Worm (Caenorhabditis elegans): ENCODE results near the gene C43F9.4.

The C43F9.4 gene

DNA sequence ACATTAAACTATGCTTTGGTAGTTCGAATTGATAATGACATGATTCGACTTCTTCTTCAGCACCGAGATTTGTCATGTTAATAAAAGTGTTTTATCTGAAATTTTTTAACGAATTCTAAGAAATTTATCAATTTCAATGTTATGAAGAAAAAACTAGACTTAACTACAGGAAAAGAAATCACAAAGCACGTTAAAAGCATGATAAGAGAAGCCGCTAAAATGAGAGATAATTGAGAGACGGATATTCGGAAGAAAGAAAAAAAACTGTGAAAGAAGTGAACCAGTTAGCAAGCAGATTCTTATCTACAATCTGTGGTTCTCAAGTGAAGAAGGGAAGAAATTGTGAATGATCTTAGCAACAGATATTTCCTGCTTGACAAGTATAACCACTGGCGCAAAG is at the start of gene C43F9.4:
C43F9.4 (minus strand) TSS at position 101 of the 400 bp plus-strand sequence.
- no peak for TF ChIP-seq aly-2 (tag; optimal IDR thresholded peaks at IDR 0.05)
- no peak for TF ChIP-seq nhr-25 (tag; optimal IDR thresholded peaks at IDR 0.05)
- no peak for TF ChIP-seq mab-5 (tag; optimal IDR thresholded peaks at IDR 0.05)
- TF ChIP-seq R02D3.7 (tag; optimal IDR thresholded peaks at IDR 0.05), result no peak
- TF ChIP-seq fos-1 (tag; optimal IDR thresholded peaks at IDR 0.05), result no peak
- TF ChIP-seq nhr-77 (tag; optimal IDR thresholded peaks at IDR 0.05), result no peak
- no peak for TF ChIP-seq snpc-4 (tag; optimal IDR thresholded peaks at IDR 0.05)

ce11 chrIV:10636649-10637048 is 47.7 kb upstream of the C43F9.4 start, which contains the start of gene F56C4.1:
Gene F56C4.1, plus strand, starts transcription at chrIV:10636949.
- TF ChIP-seq unc-62 (GFP tag; optimal IDR thresholded peaks at IDR 0.05), result no peak
- no peak for TF ChIP-seq nhr-11 (tag; optimal IDR thresholded peaks at IDR 0.05)
- TF ChIP-seq gmeb-1 (tag; optimal IDR thresholded peaks at IDR 0.05), result no peak
- TF ChIP-seq sma-3 (GFP tag; optimal IDR thresholded peaks at IDR 0.05), result no peak
- no peak for TF ChIP-seq nhr-23 (tag; optimal IDR thresholded peaks at IDR 0.05)
- TF ChIP-seq skn-1 (tag; optimal IDR thresholded peaks at IDR 0.05), result no peak
- no peak for TF ChIP-seq nhr-77 (tag; optimal IDR thresholded peaks at IDR 0.05)
- no peak for TF ChIP-seq sem-4 (tag; optimal IDR thresholded peaks at IDR 0.05)
- TF ChIP-seq ceh-82 (tag; optimal IDR thresholded peaks at IDR 0.05), result no peak
- no peak for TF ChIP-seq snpc-4 (tag; optimal IDR thresholded peaks at IDR 0.05)
- no peak for TF ChIP-seq sma-9 (GFP tag; optimal IDR thresholded peaks at IDR 0.05)
- TF ChIP-seq sma-9 (tag; optimal IDR thresholded peaks at IDR 0.05), result no peak
- no peak for TF ChIP-seq mdl-1 (tag; optimal IDR thresholded peaks at IDR 0.05)
- TF ChIP-seq ZK546.5 (tag; optimal IDR thresholded peaks at IDR 0.05), result no peak
- TF ChIP-seq C34F6.9 (tag; optimal IDR thresholded peaks at IDR 0.05), result no peak
- TF ChIP-seq alr-1 (tag; optimal IDR thresholded peaks at IDR 0.05), result no peak
- no peak for TF ChIP-seq Y55F3AM.14 (GFP tag; optimal IDR thresholded peaks at IDR 0.05)
- TF ChIP-seq ama-1 (optimal IDR thresholded peaks at IDR 0.05), result no peak
- no peak for TF ChIP-seq nhr-237 (tag; optimal IDR thresholded peaks at IDR 0.05)
- no peak for TF ChIP-seq nhr-12 (tag; optimal IDR thresholded peaks at IDR 0.05)
- no peak for TF ChIP-seq unc-39 (tag; optimal IDR thresholded peaks at IDR 0.05)

DNA sequence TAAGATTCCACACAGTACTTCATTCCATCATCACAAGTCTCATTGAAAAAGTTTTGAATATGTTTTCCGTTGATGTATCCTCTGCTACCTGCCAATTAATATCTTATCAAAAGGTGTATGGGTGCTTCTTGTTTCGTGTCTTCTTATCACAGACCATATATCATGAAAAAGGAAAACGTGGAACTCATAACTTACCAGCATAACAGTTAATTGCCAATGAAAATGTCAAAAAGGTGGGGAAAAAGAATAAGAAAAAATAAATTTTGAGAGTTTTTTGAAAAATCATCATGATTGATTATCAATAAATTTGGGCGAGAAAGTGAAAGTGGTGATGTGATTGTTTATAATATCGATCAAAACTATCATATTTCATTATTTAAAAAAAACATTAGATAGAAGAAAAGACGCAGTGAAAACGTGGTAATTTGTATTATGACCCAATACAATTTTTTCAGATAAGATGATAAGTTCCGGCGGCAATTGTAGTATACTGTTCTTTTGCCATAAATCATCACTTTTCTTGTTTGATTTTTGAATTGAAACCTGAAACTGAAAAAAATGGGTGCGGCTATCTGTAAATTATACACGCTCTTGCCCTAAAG is 42.1 kb upstream of the C43F9.4 start, which contains the start of gene F56C4.4:
F56C4.4 (minus strand) TSS at position 315 of the 602 bp plus-strand sequence.
- TF ChIP-seq aly-2 (tag; optimal IDR thresholded peaks at IDR 0.05) (no peak), elt-1 (tag; optimal IDR thresholded peaks at IDR 0.05) (no peak), ztf-11 (tag; optimal IDR thresholded peaks at IDR 0.05) (no peak), unc-39 (tag; optimal IDR thresholded peaks at IDR 0.05) (no peak), skn-1 (tag; optimal IDR thresholded peaks at IDR 0.05) (no peak), nhr-129 (tag; optimal IDR thresholded peaks at IDR 0.05) (no peak), nhr-23 (tag; optimal IDR thresholded peaks at IDR 0.05) (no peak), C34F6.9 (tag; optimal IDR thresholded peaks at IDR 0.05) (no peak), fos-1 (tag; optimal IDR thresholded peaks at IDR 0.05) (peak; percentile 41), crh-2 (tag; optimal IDR thresholded peaks at IDR 0.05) (peak; percentile 55), sem-4 (tag; optimal IDR thresholded peaks at IDR 0.05) (no peak)

ce11 chrIV:10628724-10629123 is 39.8 kb upstream of the C43F9.4 start, which contains the start of gene R09H10.5:
Gene R09H10.5, minus strand, starts transcription at chrIV:10628829.
- TF ChIP-seq zag-1 (tag; optimal IDR thresholded peaks at IDR 0.05) (no peak), fos-1 (tag; optimal IDR thresholded peaks at IDR 0.05) (peak; percentile 53)

ce11 chrIV:10620811-10621210 is 31.8 kb upstream of the C43F9.4 start, which contains the start of gene R09H10.7:
Gene R09H10.7, plus strand, starts transcription at chrIV:10621111.
- no peak for TF ChIP-seq dmd-4 (tag; optimal IDR thresholded peaks at IDR 0.05)
- TF ChIP-seq nhr-6 (tag; optimal IDR thresholded peaks at IDR 0.05), result no peak
- TF ChIP-seq mdl-1 (tag; optimal IDR thresholded peaks at IDR 0.05), result no peak
- no peak for TF ChIP-seq aly-2 (tag; optimal IDR thresholded peaks at IDR 0.05)
- TF ChIP-seq blmp-1 (tag; optimal IDR thresholded peaks at IDR 0.05; ENCODE audit: insufficient read depth), result no peak
- no peak for TF ChIP-seq nhr-77 (tag; optimal IDR thresholded peaks at IDR 0.05)
- TF ChIP-seq unc-55 (GFP tag; optimal IDR thresholded peaks at IDR 0.05), result no peak
- no peak for TF ChIP-seq lsy-2 (tag; optimal IDR thresholded peaks at IDR 0.05)
